Fruit fly (Drosophila melanogaster) whole organism, embryonic: ENCODE data around the gene Tasp1.

Experiments
- Abd-B ChIP-seq: fragments of 200-800 bp; sonication (Bioruptor generic); optimal IDR thresholded peaks from 2 replicates; lab custom pipeline; 2018; ENCODE audit warnings: missing biosample characterization, mild to moderate bottlenecking, missing genetic modification characterization, moderate library complexity
- Bteb2 ChIP-seq: fragments of 200-800 bp; sonication (Bioruptor generic); optimal IDR thresholded peaks from 2 replicates; lab custom pipeline; 2016; ENCODE audit warnings: missing biosample characterization, missing genetic modification characterization
- CG10565 ChIP-seq: fragments of 200-800 bp; sonication (Bioruptor generic); optimal IDR thresholded peaks from 3 replicates; lab custom pipeline; 2016; ENCODE audit warnings: missing biosample characterization, mild to moderate bottlenecking, missing genetic modification characterization
- CG10654 ChIP-seq: fragments of 200-800 bp; sonication (Bioruptor generic); optimal IDR thresholded peaks from 2 replicates; lab custom pipeline; 2016; ENCODE audit warnings: missing biosample characterization, missing genetic modification characterization
- CG10979 ChIP-seq: fragments of 200-800 bp; sonication (Bioruptor generic); optimal IDR thresholded peaks from 2 replicates; lab custom pipeline; 2018; ENCODE audit warnings: missing biosample characterization, mild to moderate bottlenecking, missing genetic modification characterization, moderate library complexity
- CG11504 ChIP-seq: fragments of 200-800 bp; sonication (Bioruptor generic); optimal IDR thresholded peaks from 3 replicates; lab custom pipeline; 2019; ENCODE audit warnings: missing biosample characterization, mild to moderate bottlenecking, missing genetic modification characterization, moderate library complexity
- CG12391 ChIP-seq: fragments of 200-800 bp; sonication (Bioruptor generic); optimal IDR thresholded peaks from 3 replicates; lab custom pipeline; 2018; ENCODE audit warnings: missing biosample characterization, mild to moderate bottlenecking, missing genetic modification characterization, moderate library complexity
- CG13296 ChIP-seq: fragments of 200-800 bp; sonication (Bioruptor generic); optimal IDR thresholded peaks from 3 replicates; lab custom pipeline; 2018; ENCODE audit warnings: missing biosample characterization, mild to moderate bottlenecking, missing genetic modification characterization
- CG14014 ChIP-seq: fragments of 200-800 bp; sonication (Bioruptor generic); IDR thresholded peaks from 2 replicates; pipeline ENCODE4 v1.3.6; 2022; ENCODE audit warnings: missing biosample characterization, missing genetic modification characterization
- CG15269 ChIP-seq: fragments of 200-800 bp; sonication (Bioruptor generic); optimal IDR thresholded peaks from 2 replicates; lab custom pipeline; 2018; ENCODE audit warnings: missing biosample characterization, mild to moderate bottlenecking, missing genetic modification characterization, moderate library complexity
- CG1603 ChIP-seq: fragments of 200-800 bp; sonication (Bioruptor generic); optimal IDR thresholded peaks from 2 replicates; lab custom pipeline; 2019; ENCODE audit warnings: missing biosample characterization, mild to moderate bottlenecking, missing genetic modification characterization, moderate library complexity
- CG17359 ChIP-seq: fragments of 200-800 bp; sonication (Bioruptor generic); optimal IDR thresholded peaks from 3 replicates; lab custom pipeline; 2018; ENCODE audit warnings: missing biosample characterization, mild to moderate bottlenecking, missing genetic modification characterization, moderate library complexity
- CG17385 ChIP-seq: fragments of 200-800 bp; sonication (Bioruptor generic); optimal IDR thresholded peaks from 3 replicates; lab custom pipeline; 2018; ENCODE audit warnings: missing biosample characterization, mild to moderate bottlenecking, missing genetic modification characterization
- CG30431 ChIP-seq: fragments of 200-800 bp; sonication (Bioruptor generic); optimal IDR thresholded peaks from 2 replicates; lab custom pipeline; 2017; ENCODE audit warnings: missing biosample characterization, missing genetic modification characterization
- CG31441 ChIP-seq: fragments of 200-800 bp; sonication (Bioruptor generic); IDR thresholded peaks from 2 replicates; pipeline ENCODE4 v1.3.6; 2022; ENCODE audit warnings: missing biosample characterization, missing genetic modification characterization
- CG4328 ChIP-seq: fragments of 200-800 bp; sonication (Bioruptor generic); optimal IDR thresholded peaks from 3 replicates; lab custom pipeline; 2017; ENCODE audit warnings: missing biosample characterization, missing genetic modification reagents, missing genetic modification characterization
- CG4404 ChIP-seq: fragments of 200-800 bp; sonication (Bioruptor generic); IDR thresholded peaks from 2 replicates; pipeline ENCODE4 v1.3.6; 2022; ENCODE audit warnings: missing biosample characterization, missing genetic modification characterization
- CG6813 ChIP-seq: fragments of 200-800 bp; sonication (Bioruptor generic); optimal IDR thresholded peaks from 2 replicates; lab custom pipeline; 2017; ENCODE audit warnings: missing biosample characterization, missing genetic modification characterization, mild to moderate bottlenecking, moderate library complexity, missing genetic modification reagents
- CG7372 ChIP-seq: fragments of 200-800 bp; sonication (Bioruptor generic); IDR thresholded peaks from 2 replicates; pipeline ENCODE4 v1.3.6; 2022; ENCODE audit warnings: missing biosample characterization, missing genetic modification characterization
- CG7839 ChIP-seq: fragments of 200-800 bp; sonication (Bioruptor generic); optimal IDR thresholded peaks from 3 replicates; lab custom pipeline; 2018; ENCODE audit warnings: missing biosample characterization, mild to moderate bottlenecking, missing genetic modification characterization, moderate library complexity
- CG8281 ChIP-seq: fragments of 200-800 bp; sonication (Bioruptor generic); optimal IDR thresholded peaks from 2 replicates; lab custom pipeline; 2018; ENCODE audit warnings: missing biosample characterization, mild to moderate bottlenecking, missing genetic modification characterization, moderate library complexity
- CG8478 ChIP-seq: fragments of >200 bp; optimal IDR thresholded peaks from 2 replicates; lab custom pipeline; 2018
- Dref ChIP-seq: fragments of 200-800 bp; sonication (Bioruptor generic); IDR thresholded peaks from 2 replicates; pipeline ENCODE4 v1.3.6; 2022; ENCODE audit warnings: missing biosample characterization, missing genetic modification characterization
- Gsc ChIP-seq: fragments of 200-800 bp; sonication (Bioruptor generic); IDR thresholded peaks from 2 replicates; pipeline ENCODE4 v1.3.6; 2022; ENCODE audit warnings: missing biosample characterization, missing genetic modification characterization
- HLH3B ChIP-seq: fragments of 200-800 bp; sonication (Bioruptor generic); IDR thresholded peaks from 2 replicates; pipeline ENCODE4 v1.3.6; 2022; ENCODE audit warnings: missing biosample characterization, missing genetic modification characterization
- Hr39 ChIP-seq: fragments of >200 bp; optimal IDR thresholded peaks from 2 replicates; lab custom pipeline; 2017
- Med ChIP-seq: fragments of 200-800 bp; sonication (Bioruptor generic); peaks from one replicate; lab custom pipeline; 2016; ENCODE audit warnings: missing biosample characterization, missing genetic modification characterization, mild to moderate bottlenecking, inconsistent platforms, moderate library complexity
- Nf-YB ChIP-seq: fragments of 200-800 bp; sonication (Bioruptor generic); optimal IDR thresholded peaks from 3 replicates; lab custom pipeline; 2019; ENCODE audit warnings: missing biosample characterization, mild to moderate bottlenecking, missing genetic modification characterization, moderate library complexity
- Pdp1 ChIP-seq, 2 experiments: fragments of 200-800 bp; sonication (Bioruptor generic); optimal IDR thresholded peaks; 3 replicates each; lab custom pipeline; 2016; ENCODE audit warnings: missing biosample characterization in 2 of 2, missing genetic modification characterization in 2 of 2, mild to moderate bottlenecking in 1 of 2, moderate library complexity in 1 of 2
- Rx ChIP-seq: fragments of 200-800 bp; sonication (Bioruptor generic); IDR thresholded peaks from 2 replicates; pipeline ENCODE4 v1.3.6; 2022; ENCODE audit warnings: missing biosample characterization, missing genetic modification characterization
- bigmax ChIP-seq: fragments of 200-800 bp; sonication (Bioruptor generic); optimal IDR thresholded peaks from 2 replicates; lab custom pipeline; 2018; ENCODE audit warnings: missing biosample characterization, mild to moderate bottlenecking, missing genetic modification characterization
- crc ChIP-seq: fragments of 200-800 bp; sonication (Bioruptor generic); optimal IDR thresholded peaks from 2 replicates; lab custom pipeline; 2016; ENCODE audit warnings: missing biosample characterization, missing genetic modification characterization
- da ChIP-seq: fragments of 200-800 bp; sonication (Bioruptor generic); optimal IDR thresholded peaks from 2 replicates; lab custom pipeline; 2016; ENCODE audit warnings: missing biosample characterization, missing genetic modification characterization
- dmrt99B ChIP-seq: fragments of 200-800 bp; sonication (Bioruptor generic); optimal IDR thresholded peaks from 2 replicates; lab custom pipeline; 2018; ENCODE audit warnings: missing biosample characterization, mild to moderate bottlenecking, missing genetic modification characterization, moderate library complexity
- fd96Cb ChIP-seq: fragments of 200-800 bp; sonication (Bioruptor generic); optimal IDR thresholded peaks from 2 replicates; lab custom pipeline; 2018; ENCODE audit warnings: missing biosample characterization, mild to moderate bottlenecking, missing genetic modification characterization, moderate library complexity
- grn ChIP-seq: fragments of 200-800 bp; sonication (Bioruptor generic); optimal IDR thresholded peaks from 3 replicates; lab custom pipeline; 2017; ENCODE audit warnings: missing biosample characterization, missing genetic modification characterization
- ken ChIP-seq: fragments of 200-800 bp; sonication (Bioruptor generic); IDR thresholded peaks from 3 replicates; pipeline ENCODE4 v1.3.6; 2022; ENCODE audit warnings: missing biosample characterization, missing genetic modification characterization
- lab ChIP-seq: fragments of 200-800 bp; sonication (Bioruptor generic); optimal IDR thresholded peaks from 3 replicates; lab custom pipeline; 2017; ENCODE audit warnings: missing biosample characterization, missing genetic modification characterization, mild to moderate bottlenecking, moderate library complexity, missing genetic modification reagents
- lbe ChIP-seq: fragments of 200-800 bp; sonication (Bioruptor generic); optimal IDR thresholded peaks from 2 replicates; lab custom pipeline; 2016; ENCODE audit warnings: missing biosample characterization, mild to moderate bottlenecking, missing genetic modification characterization
- odd ChIP-seq: fragments of 200-800 bp; sonication (Bioruptor generic); optimal IDR thresholded peaks from 2 replicates; lab custom pipeline; 2017; ENCODE audit warnings: missing biosample characterization, mild to moderate bottlenecking, missing genetic modification characterization
- pho ChIP-seq: fragments of 200-800 bp; sonication (Bioruptor generic); optimal IDR thresholded peaks from 2 replicates; lab custom pipeline; 2016; ENCODE audit warnings: missing biosample characterization, missing genetic modification characterization
- pros ChIP-seq: fragments of 200-800 bp; sonication (Bioruptor generic); optimal IDR thresholded peaks from 3 replicates; lab custom pipeline; 2019; ENCODE audit warnings: missing biosample characterization, mild to moderate bottlenecking, missing genetic modification characterization, moderate library complexity
- ranshi ChIP-seq: fragments of 200-800 bp; sonication (Bioruptor generic); IDR thresholded peaks from 2 replicates; pipeline ENCODE4 v1.3.6; 2022; ENCODE audit warnings: missing biosample characterization, missing genetic modification characterization
- row ChIP-seq: fragments of 200-800 bp; sonication (Bioruptor generic); IDR thresholded peaks from 3 replicates; pipeline ENCODE4 v1.3.6; 2022; ENCODE audit warnings: missing biosample characterization, missing genetic modification characterization
- run ChIP-seq: fragments of 200-800 bp; sonication (Bioruptor generic); optimal IDR thresholded peaks from 3 replicates; lab custom pipeline; 2018; ENCODE audit warnings: missing biosample characterization, mild to moderate bottlenecking, missing genetic modification characterization
- sens ChIP-seq: fragments of 200-800 bp; sonication (Bioruptor generic); peaks from one replicate; lab custom pipeline; 2016; ENCODE audit warnings: missing biosample characterization, missing genetic modification characterization
- shn ChIP-seq: fragments of 200-800 bp; sonication (Bioruptor generic); optimal IDR thresholded peaks from 3 replicates; lab custom pipeline; 2016; ENCODE audit warnings: missing biosample characterization, missing genetic modification characterization
- tgo ChIP-seq: fragments of 200-800 bp; sonication (Bioruptor generic); IDR thresholded peaks from 3 replicates; pipeline ENCODE4 v1.3.6; 2022; ENCODE audit warnings: missing biosample characterization, missing genetic modification characterization
- tup ChIP-seq: fragments of 200-800 bp; sonication (Bioruptor generic); optimal IDR thresholded peaks from 2 replicates; lab custom pipeline; 2016; ENCODE audit warnings: missing biosample characterization, mild to moderate bottlenecking, missing genetic modification characterization, moderate library complexity
- unc-4 ChIP-seq: fragments of 200-800 bp; sonication (Bioruptor generic); IDR thresholded peaks from 2 replicates; pipeline ENCODE4 v1.3.6; 2022; ENCODE audit warnings: missing biosample characterization, missing genetic modification characterization; ENCODE audit not compliant: partially characterized antibody
- wdn ChIP-seq: fragments of 200-800 bp; sonication (Bioruptor generic); IDR thresholded peaks from 2 replicates; pipeline ENCODE4 v1.3.6; 2022; ENCODE audit warnings: missing biosample characterization, missing genetic modification characterization

Tasp1 gene

dm6 chr3L:16128481-16128972 lies 41.2 kb upstream of the Tasp1 start, which contains the start of gene Pgm1 (continued):
- peak; percentile 76 for TF ChIP-seq CG11504
- TF ChIP-seq CG10979: peak; percentile 79
- no peak for TF ChIP-seq Abd-B (GFP tag; lab: Kevin White, UChicago)
- TF ChIP-seq CG10565 (GFP tag; lab: Kevin White, UChicago): peak; percentile 10
- no peak for TF ChIP-seq odd (GFP tag; lab: Kevin White, UChicago)
- TF ChIP-seq CG13296 (GFP tag; lab: Kevin White, UChicago): peak; percentile 86
- peak; percentile 68 for TF ChIP-seq CG17385 (GFP tag; lab: Kevin White, UChicago)
- no peak for TF ChIP-seq bigmax (GFP tag; lab: Kevin White, UChicago)
- TF ChIP-seq CG8478 (lab: Kevin White, UChicago): no peak
- TF ChIP-seq CG31441: peak; percentile 65
- TF ChIP-seq tgo (GFP tag; lab: Robert Waterston, UW): peak; percentile 46; the same call in 2 of the 3 replicates
- peak; percentile 95 for TF ChIP-seq CG1603
- no peak for TF ChIP-seq CG15269
- TF ChIP-seq unc-4 (GFP tag; lab: Robert Waterston, UW): no peak
- peak; percentile 73 for TF ChIP-seq fd96Cb (tag; lab: Kevin White, UChicago)
- TF ChIP-seq sens: peak; percentile 99
- TF ChIP-seq CG17359 (tag; lab: Kevin White, UChicago): peak; percentile 75
- peak; percentile 73; the same call in 2 of the 3 replicates for TF ChIP-seq ken (GFP tag; lab: Robert Waterston, UW)
- peak; percentile 65 for TF ChIP-seq Nf-YB (GFP tag; lab: Kevin White, UChicago)
- TF ChIP-seq Med (GFP tag; lab: Kevin White, UChicago): peak; percentile 98
- peak; percentile 96 for TF ChIP-seq grn (GFP tag; lab: Kevin White, UChicago)
- no peak for TF ChIP-seq dmrt99B (tag; lab: Kevin White, UChicago)
- peak; percentile 86 for TF ChIP-seq pho (GFP tag; lab: Kevin White, UChicago)
- no peak for TF ChIP-seq CG7372 (GFP tag; lab: Robert Waterston, UW)
- TF ChIP-seq CG7839: peak; percentile 84
- no peak for TF ChIP-seq Dref (GFP tag; lab: Robert Waterston, UW)
- peak; percentile 83 for TF ChIP-seq lbe (GFP tag; lab: Kevin White, UChicago)
- peak; percentile 78 for TF ChIP-seq run
- TF ChIP-seq CG12391 (tag; lab: Kevin White, UChicago): peak; percentile 68
- peak; percentile 74 for TF ChIP-seq tup (GFP tag; lab: Kevin White, UChicago)
- peak; percentile 63 for TF ChIP-seq wdn (GFP tag; lab: Robert Waterston, UW)
- TF ChIP-seq row (GFP tag; lab: Robert Waterston, UW): peak; percentile 99
- TF ChIP-seq ranshi (GFP tag; lab: Robert Waterston, UW): peak; percentile 66; the same call in 1 of the 2 replicates
- peak; percentile 87 for TF ChIP-seq lab
- peak; percentile 54; the same call in 1 of the 2 replicates for TF ChIP-seq Gsc
- TF ChIP-seq CG4404: peak; percentile 37
- TF ChIP-seq CG14014 (GFP tag; lab: Robert Waterston, UW): peak; percentile 76
- peak; percentile 60 for TF ChIP-seq HLH3B (GFP tag; lab: Robert Waterston, UW)
- no peak for TF ChIP-seq CG4328
- peak; percentile 85 for TF ChIP-seq crc (GFP tag; lab: Kevin White, UChicago)
- peak; percentile 90 for TF ChIP-seq Bteb2 (GFP tag; lab: Kevin White, UChicago)
- TF ChIP-seq Pdp1 (GFP tag; optimal IDR thresholded peaks at IDR 0.05; lab: Kevin White, UChicago): peak; percentile 85 to 87
- TF ChIP-seq CG8281 (tag; lab: Kevin White, UChicago): no peak
- peak; percentile 60 for TF ChIP-seq CG30431 (GFP tag; lab: Kevin White, UChicago)
- TF ChIP-seq Rx (GFP tag; lab: Robert Waterston, UW): peak; percentile 72
- peak; percentile 77 for TF ChIP-seq CG10654 (GFP tag; lab: Kevin White, UChicago)
- TF ChIP-seq CG6813 (GFP tag; lab: Kevin White, UChicago): peak; percentile 77
- no peak for TF ChIP-seq Hr39 (lab: Kevin White, UChicago)
- TF ChIP-seq shn (GFP tag; lab: Kevin White, UChicago): peak; percentile 96
- peak; percentile 83 for TF ChIP-seq da (GFP tag; lab: Kevin White, UChicago)
- TF ChIP-seq pros (GFP tag; lab: Kevin White, UChicago): peak; percentile 33
